Worm (Caenorhabditis elegans) whole organism, L4/young adult: ENCODE results near the gene F46F5.14.

ENCODE experiments used
- W03F9.2 ChIP-seq: fragments of 150-350 bp; optimal IDR thresholded peaks from 2 replicates; lab custom pipeline; 2014; ENCODE audit warnings: missing biosample characterization, missing genetic modification characterization
- dao-5 ChIP-seq: sonication (generic microtip); optimal IDR thresholded peaks from 2 replicates; lab custom pipeline; 2016; ENCODE audit warnings: missing genotype, missing genetic modification characterization, moderate library complexity, missing compliant biosample characterization
- him-1 ChIP-seq: sonication (generic microtip); optimal IDR thresholded peaks from 2 replicates; lab custom pipeline; 2016; ENCODE audit warnings: missing genotype, missing genetic modification reagents, missing genetic modification characterization, missing compliant biosample characterization

DNA sequence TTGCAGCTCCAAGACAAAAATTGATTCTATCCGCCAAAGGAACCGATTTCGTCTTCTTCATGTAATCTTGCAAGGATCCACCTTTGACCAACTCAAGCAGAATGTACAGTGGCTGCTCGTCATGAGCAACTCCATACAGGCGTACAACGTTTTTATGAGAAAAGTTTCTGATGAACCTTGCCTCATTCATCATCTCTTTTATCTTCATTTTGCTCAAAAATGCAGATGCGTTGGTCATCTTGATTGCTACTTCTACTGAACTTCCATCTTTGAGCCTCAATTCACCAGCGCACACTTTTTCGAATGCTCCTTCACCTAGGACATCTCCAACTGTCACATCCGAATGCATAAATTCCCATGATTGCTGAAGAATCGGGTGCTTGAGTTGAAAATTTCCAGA lies 2.9 kb upstream of the F46F5.14 start:
- TF ChIP-seq dao-5 (tag; lab: Kevin White, UChicago) (no peak), him-1 (no peak), W03F9.2 (tag; lab: Kevin White, UChicago) (no peak)
